Fruit fly (Drosophila melanogaster): ENCODE data around the gene ppk27.

dm6 chr3L:3770823-3771222 lies 15.8 kb upstream of the ppk27 start:
- no peak for TF ChIP-seq CG9139 (GFP tag; optimal IDR thresholded peaks at IDR 0.05)
- TF ChIP-seq Hr39 (GFP tag; optimal IDR thresholded peaks at IDR 0.05) = peak; percentile 53
- peak; percentile 58 for TF ChIP-seq Sox14 (GFP tag; optimal IDR thresholded peaks at IDR 0.05)
- no peak for TF ChIP-seq CG6792 (GFP tag; optimal IDR thresholded peaks at IDR 0.05)
- no peak for TF ChIP-seq CG1621 (tag; optimal IDR thresholded peaks at IDR 0.05)
- TF ChIP-seq topi (GFP tag; optimal IDR thresholded peaks at IDR 0.05) = peak; percentile 25

All from whole organism, prepupa.